Fruit fly (Drosophila melanogaster): ENCODE data around the gene Hasp.

The Hasp gene

dm6 chr2L:19517154-19517814 is at the start of gene Hasp:
Gene Hasp, minus strand, starts transcription at chr2L:19517204.
- TF ChIP-seq psq (optimal IDR thresholded peaks at IDR 0.05), result no peak
- no peak for TF ChIP-seq Sin3A (optimal IDR thresholded peaks at IDR 0.05)
- TF ChIP-seq ttk (optimal IDR thresholded peaks at IDR 0.05), result no peak
- no peak for TF ChIP-seq Myc (optimal IDR thresholded peaks at IDR 0.05)
- TF ChIP-seq insv (optimal IDR thresholded peaks at IDR 0.05), result no peak
- TF ChIP-seq h (optimal IDR thresholded peaks at IDR 0.05), result no peak

dm6 chr2L:19565233-19565898 is 48.4 kb upstream of the Hasp start, which contains the start of gene CG13077:
Gene CG13077, plus strand, starts transcription at chr2L:19565863.
- TF ChIP-seq h (optimal IDR thresholded peaks at IDR 0.05) (no peak), Sin3A (optimal IDR thresholded peaks at IDR 0.05) (no peak), insv (optimal IDR thresholded peaks at IDR 0.05) (no peak), ttk (optimal IDR thresholded peaks at IDR 0.05) (no peak), Myc (optimal IDR thresholded peaks at IDR 0.05) (no peak), psq (optimal IDR thresholded peaks at IDR 0.05) (no peak)

- TF ChIP-seq Sin3A (optimal IDR thresholded peaks at IDR 0.05) (no peak), ttk (optimal IDR thresholded peaks at IDR 0.05) (no peak)
These were observed 46.3 kb upstream of the Hasp start, which contains the start of gene CG13078 for dm6 chr2L:19563029-19563980. Gene CG13078, plus strand, starts transcription at chr2L:19563930.

dm6 chr2L:19549412-19549811 is 32.4 kb upstream of the Hasp start:
- no peak for TF ChIP-seq Myc (optimal IDR thresholded peaks at IDR 0.05)
- no peak for TF ChIP-seq ttk (optimal IDR thresholded peaks at IDR 0.05)
- TF ChIP-seq Sin3A (optimal IDR thresholded peaks at IDR 0.05), result no peak
- no peak for TF ChIP-seq psq (optimal IDR thresholded peaks at IDR 0.05)
- no peak for TF ChIP-seq h (optimal IDR thresholded peaks at IDR 0.05)
- TF ChIP-seq insv (optimal IDR thresholded peaks at IDR 0.05), result no peak

dm6 chr2L:19548158-19548557 is 31.2 kb upstream of the Hasp start, which contains the start of gene Tep4:
Gene Tep4, plus strand, starts transcription at chr2L:19548507.
- no peak for TF ChIP-seq h (optimal IDR thresholded peaks at IDR 0.05)

dm6 chr2L:19546869-19547710 is 30.1 kb upstream of the Hasp start, which contains the start of gene CG10337:
Gene CG10337, minus strand, starts transcription at chr2L:19546959.
- no peak for TF ChIP-seq psq (optimal IDR thresholded peaks at IDR 0.05)
- TF ChIP-seq ttk (optimal IDR thresholded peaks at IDR 0.05), result no peak

dm6 chr2L:19543010-19543564 is 26.1 kb upstream of the Hasp start:
- TF ChIP-seq insv (optimal IDR thresholded peaks at IDR 0.05), result no peak
- TF ChIP-seq Sin3A (optimal IDR thresholded peaks at IDR 0.05), result no peak
- no peak for TF ChIP-seq psq (optimal IDR thresholded peaks at IDR 0.05)
- TF ChIP-seq ttk (optimal IDR thresholded peaks at IDR 0.05), result no peak
- TF ChIP-seq Myc (optimal IDR thresholded peaks at IDR 0.05), result no peak
- TF ChIP-seq h (optimal IDR thresholded peaks at IDR 0.05), result no peak

- TF ChIP-seq Myc (optimal IDR thresholded peaks at IDR 0.05), result no peak
- no peak for TF ChIP-seq ttk (optimal IDR thresholded peaks at IDR 0.05)
- no peak for TF ChIP-seq insv (optimal IDR thresholded peaks at IDR 0.05)
- no peak for TF ChIP-seq psq (optimal IDR thresholded peaks at IDR 0.05)
- TF ChIP-seq h (optimal IDR thresholded peaks at IDR 0.05), result no peak
- TF ChIP-seq Sin3A (optimal IDR thresholded peaks at IDR 0.05), result no peak
These were observed 25.3 kb upstream of the Hasp start for dm6 chr2L:19542268-19542773.

- TF ChIP-seq ttk (optimal IDR thresholded peaks at IDR 0.05), result no peak
- no peak for TF ChIP-seq insv (optimal IDR thresholded peaks at IDR 0.05)
- no peak for TF ChIP-seq psq (optimal IDR thresholded peaks at IDR 0.05)
- no peak for TF ChIP-seq Myc (optimal IDR thresholded peaks at IDR 0.05)
- TF ChIP-seq Sin3A (optimal IDR thresholded peaks at IDR 0.05), result no peak
- no peak for TF ChIP-seq h (optimal IDR thresholded peaks at IDR 0.05)
These were observed 23.3 kb upstream of the Hasp start, which contains the start of gene CG13081 for dm6 chr2L:19540307-19540706. Gene CG13081, plus strand, starts transcription at chr2L:19540607.

dm6 chr2L:19537779-19538456 is 20.9 kb upstream of the Hasp start, which contains the start of gene CG13082:
Gene CG13082, plus strand, starts transcription at chr2L:19538425.
- no peak for TF ChIP-seq ttk (optimal IDR thresholded peaks at IDR 0.05)

dm6 chr2L:19535234-19535633 is 18.2 kb upstream of the Hasp start, which contains the start of gene CG31697:
Gene CG31697, plus strand, starts transcription at chr2L:19535448.
- TF ChIP-seq psq (optimal IDR thresholded peaks at IDR 0.05), result no peak
- TF ChIP-seq Myc (optimal IDR thresholded peaks at IDR 0.05), result no peak
- TF ChIP-seq insv (optimal IDR thresholded peaks at IDR 0.05), result no peak
- no peak for TF ChIP-seq Sin3A (optimal IDR thresholded peaks at IDR 0.05)
- TF ChIP-seq ttk (optimal IDR thresholded peaks at IDR 0.05), result no peak
- no peak for TF ChIP-seq h (optimal IDR thresholded peaks at IDR 0.05)
